Worm (Caenorhabditis elegans) whole organism, L1 larva: Measurements from ENCODE around the gene vps-54.

ENCODE experiments used
- elt-2 ChIP-seq: sonication (generic microtip); optimal IDR thresholded peaks from 2 replicates; lab custom pipeline; 2016; ENCODE audit warnings: missing genetic modification characterization, mild to moderate bottlenecking, inconsistent platforms, missing compliant biosample characterization, missing genetic modification reagents
- elt-3 ChIP-seq, 6 experiments: fragments of 150-350 bp in 1 of 6; sonication (generic microtip); optimal IDR thresholded peaks; 2 replicates each; lab custom pipeline; 2017 to 2018; ENCODE audit warnings: missing biosample characterization in 6 of 6, missing genetic modification characterization in 6 of 6, inconsistent platforms in 1 of 6
- lir-3 ChIP-seq: sonication (generic microtip); optimal IDR thresholded peaks from 2 replicates; lab custom pipeline; 2016; ENCODE audit warnings: mild to moderate bottlenecking, missing genetic modification characterization, moderate library complexity, missing compliant biosample characterization; ENCODE audit not compliant: poor library complexity
- nhr-11 ChIP-seq: fragments of 150-350 bp; optimal IDR thresholded peaks from 2 replicates; lab custom pipeline; 2014; ENCODE audit warnings: missing biosample characterization, missing genetic modification characterization
- nhr-237 ChIP-seq: fragments of 150-350 bp; optimal IDR thresholded peaks from 2 replicates; lab custom pipeline; 2014; ENCODE audit warnings: missing biosample characterization, missing genetic modification characterization
- nhr-77 ChIP-seq: fragments of 150-350 bp; optimal IDR thresholded peaks from 2 replicates; lab custom pipeline; 2014; ENCODE audit warnings: missing biosample characterization, missing genetic modification characterization
- skn-1 ChIP-seq: fragments of 150-350 bp; optimal IDR thresholded peaks from 2 replicates; lab custom pipeline; 2014; ENCODE audit warnings: missing biosample characterization, missing genetic modification characterization
- snpc-4 ChIP-seq: fragments of 150-350 bp; optimal IDR thresholded peaks from 2 replicates; lab custom pipeline; 2014; ENCODE audit warnings: missing biosample characterization, missing genetic modification characterization
- ztf-11 ChIP-seq, 2 experiments: sonication (generic microtip); optimal IDR thresholded peaks; 2 replicates each; lab custom pipeline; 2016 to 2017; ENCODE audit warnings: missing genetic modification characterization in 2 of 2, missing biosample characterization in 1 of 2, missing compliant biosample characterization in 1 of 2
- ztf-4 ChIP-seq: fragments of 150-350 bp; optimal IDR thresholded peaks from 2 replicates; lab custom pipeline; 2014; ENCODE audit warnings: missing biosample characterization, missing genetic modification characterization

DNA sequence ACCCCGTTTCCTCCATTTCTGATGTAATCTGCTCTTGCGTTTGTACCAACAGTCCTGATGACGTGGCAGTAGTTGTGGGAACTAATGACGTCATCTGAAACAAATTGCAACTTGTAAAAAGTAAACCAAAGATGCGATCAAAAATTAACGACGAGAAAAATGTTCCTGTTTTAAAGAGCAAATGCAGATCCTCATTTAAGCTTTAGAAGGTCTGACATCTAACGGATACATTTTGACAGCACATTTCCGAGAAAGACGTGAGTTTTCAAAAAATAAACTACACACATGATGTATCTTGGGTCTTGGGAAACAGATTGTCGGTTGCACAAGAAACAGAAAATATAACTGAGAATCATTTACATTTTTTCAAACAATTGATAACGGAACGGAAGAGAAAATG, 39.3 kb upstream of the vps-54 start, which contains the start of gene H09F14.1:
- TF ChIP-seq elt-2 (no peak), skn-1 (tag; lab: Kevin White, UChicago) (no peak), nhr-237 (tag; lab: Kevin White, UChicago) (no peak), ztf-11 (tag; optimal IDR thresholded peaks at IDR 0.05; lab: Kevin White, UChicago) (no peak), snpc-4 (tag; lab: Kevin White, UChicago) (no peak), nhr-77 (no peak), elt-3 (tag; optimal IDR thresholded peaks at IDR 0.05; lab: Kevin White, UChicago) (no peak), nhr-11 (tag; lab: Kevin White, UChicago) (no peak), ztf-4 (tag; lab: Kevin White, UChicago) (no peak), lir-3 (tag; lab: Kevin White, UChicago) (no peak)
